Fruit fly (Drosophila melanogaster) whole organism: Measurements from ENCODE around the gene CG43091.

Source experiments
- Dll ChIP-seq: fragments of >200 bp; optimal IDR thresholded peaks from 2 replicates; lab custom pipeline; 2017
- EcR ChIP-seq, 2 experiments: fragments of >200 bp; optimal IDR thresholded peaks; 2 replicates each; lab custom pipeline; 2017; ENCODE audit warnings: missing biosample characterization in 2 of 2, missing genetic modification characterization in 2 of 2, missing genetic modification reagents in 2 of 2
- pan ChIP-seq: fragments of >200 bp; optimal IDR thresholded peaks from 2 replicates; lab custom pipeline; 2017
- usp ChIP-seq: fragments of >200 bp; optimal IDR thresholded peaks from 2 replicates; lab custom pipeline; 2017; ENCODE audit warnings: missing biosample characterization, missing genetic modification characterization, mixed read lengths

DNA sequence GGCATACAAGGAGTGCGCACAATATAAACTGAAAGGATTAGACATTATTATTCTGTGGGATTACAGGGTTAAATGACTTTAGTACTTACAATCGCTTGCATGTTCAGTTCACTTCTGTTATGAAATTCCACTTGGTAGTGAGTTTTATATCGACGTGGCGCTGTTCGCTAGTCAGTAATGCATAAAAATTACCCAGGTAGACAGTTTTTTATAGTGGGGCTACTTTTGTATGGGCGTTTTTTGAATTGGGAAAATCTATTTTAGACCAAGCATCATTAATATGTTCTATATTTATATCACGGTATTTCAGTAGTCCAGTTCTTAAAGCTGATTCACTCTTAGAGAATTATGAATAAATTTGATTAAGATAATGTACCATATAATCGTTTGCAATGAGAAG lies 3.1 kb upstream of the CG43091 start, which contains the start of gene CG43095:
- TF ChIP-seq usp (no peak), pan (no peak), EcR (GFP tag; optimal IDR thresholded peaks at IDR 0.05; lab: Kevin White, UChicago) (no peak), Dll (lab: Kevin White, UChicago) (no peak)
